Worm (Caenorhabditis elegans) whole organism, L2 larva: ENCODE data around the gene C07B5.2.

Experiments
- F13H6.1 ChIP-seq: sonication (generic microtip); optimal IDR thresholded peaks from 2 replicates; lab custom pipeline; 2016; ENCODE audit warnings: missing genetic modification characterization, missing compliant biosample characterization
- aly-2 ChIP-seq: fragments of 150-350 bp; optimal IDR thresholded peaks from 2 replicates; lab custom pipeline; 2014; ENCODE audit warnings: missing biosample characterization, missing genetic modification characterization
- egl-27 ChIP-seq: sonication (generic microtip); optimal IDR thresholded peaks from 3 replicates; lab custom pipeline; 2017; ENCODE audit warnings: missing biosample characterization, missing genetic modification reagents, missing genetic modification characterization
- fos-1 ChIP-seq: fragments of 150-350 bp; optimal IDR thresholded peaks from 2 replicates; lab custom pipeline; 2014; ENCODE audit warnings: missing biosample characterization, missing genetic modification characterization
- nhr-11 ChIP-seq: fragments of 150-350 bp; optimal IDR thresholded peaks from 2 replicates; lab custom pipeline; 2014; ENCODE audit warnings: missing biosample characterization, missing genetic modification characterization
- nhr-25 ChIP-seq: fragments of 150-350 bp; sonication (generic microtip); optimal IDR thresholded peaks from 3 replicates; lab custom pipeline; 2014; ENCODE audit warnings: missing biosample characterization, missing genetic modification characterization
- snpc-4 ChIP-seq: fragments of 150-350 bp; optimal IDR thresholded peaks from 2 replicates; lab custom pipeline; 2014; ENCODE audit warnings: missing biosample characterization, missing genetic modification characterization
- unc-39 ChIP-seq: fragments of 150-350 bp; optimal IDR thresholded peaks from 2 replicates; lab custom pipeline; 2014; ENCODE audit warnings: missing biosample characterization, missing genetic modification characterization

DNA sequence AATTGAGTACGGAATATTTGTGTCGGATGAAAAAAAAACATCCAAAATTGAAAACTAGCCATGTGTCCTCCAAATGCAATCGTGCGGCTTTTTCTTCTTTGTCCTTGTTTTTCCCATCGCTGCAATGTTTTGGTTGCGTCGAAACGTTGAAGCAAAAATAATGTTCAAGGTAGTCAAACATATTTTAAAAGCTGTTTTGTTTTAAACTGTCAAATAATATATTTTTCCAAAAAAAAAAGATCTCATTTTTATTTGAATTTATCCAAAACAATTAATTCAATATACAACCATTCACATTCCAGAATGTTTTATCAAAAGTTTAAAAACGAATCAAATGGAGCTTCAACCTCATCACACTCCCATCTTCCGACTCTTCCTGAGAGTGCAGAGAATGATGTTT is 1.7 kb upstream of the C07B5.2 start, which contains the start of gene C07B5.6:
- no peak for TF ChIP-seq aly-2 (tag; lab: Kevin White, UChicago)
- TF ChIP-seq egl-27 (tag; lab: Kevin White, UChicago) = no peak
- TF ChIP-seq nhr-25 = no peak
- no peak for TF ChIP-seq snpc-4
- TF ChIP-seq nhr-11 (tag; lab: Kevin White, UChicago) = no peak
- TF ChIP-seq F13H6.1 (tag; lab: Kevin White, UChicago) = no peak
- no peak for TF ChIP-seq unc-39 (tag; lab: Kevin White, UChicago)
- TF ChIP-seq fos-1 (tag; lab: Kevin White, UChicago) = no peak
